Worm (Caenorhabditis elegans) whole organism, L2 larva: Measurements from ENCODE around the gene C30H6.9.

Experiments
- F13H6.1 ChIP-seq: sonication (generic microtip); optimal IDR thresholded peaks from 2 replicates; lab custom pipeline; 2016; ENCODE audit warnings: missing genetic modification characterization, missing compliant biosample characterization
- ceh-16 ChIP-seq: fragments of 150-350 bp; optimal IDR thresholded peaks from 2 replicates; lab custom pipeline; 2014; ENCODE audit warnings: missing biosample characterization, missing genetic modification characterization
- nhr-237 ChIP-seq: fragments of 150-350 bp; optimal IDR thresholded peaks from 2 replicates; lab custom pipeline; 2014; ENCODE audit warnings: missing biosample characterization, missing genetic modification characterization
- skn-1 ChIP-seq: sonication (generic microtip); optimal IDR thresholded peaks from 2 replicates; lab custom pipeline; 2017; ENCODE audit warnings: missing biosample characterization, missing genetic modification characterization
- snpc-4 ChIP-seq: fragments of 150-350 bp; optimal IDR thresholded peaks from 2 replicates; lab custom pipeline; 2014; ENCODE audit warnings: missing biosample characterization, missing genetic modification characterization
- unc-62 ChIP-seq: fragments of 150-350 bp; optimal IDR thresholded peaks from 2 replicates; lab custom pipeline; 2014; ENCODE audit warnings: missing biosample characterization, missing genetic modification reagents, missing genetic modification characterization
- zag-1 ChIP-seq: fragments of 150-350 bp; optimal IDR thresholded peaks from 2 replicates; lab custom pipeline; 2014; ENCODE audit warnings: missing biosample characterization, missing genetic modification characterization

DNA sequence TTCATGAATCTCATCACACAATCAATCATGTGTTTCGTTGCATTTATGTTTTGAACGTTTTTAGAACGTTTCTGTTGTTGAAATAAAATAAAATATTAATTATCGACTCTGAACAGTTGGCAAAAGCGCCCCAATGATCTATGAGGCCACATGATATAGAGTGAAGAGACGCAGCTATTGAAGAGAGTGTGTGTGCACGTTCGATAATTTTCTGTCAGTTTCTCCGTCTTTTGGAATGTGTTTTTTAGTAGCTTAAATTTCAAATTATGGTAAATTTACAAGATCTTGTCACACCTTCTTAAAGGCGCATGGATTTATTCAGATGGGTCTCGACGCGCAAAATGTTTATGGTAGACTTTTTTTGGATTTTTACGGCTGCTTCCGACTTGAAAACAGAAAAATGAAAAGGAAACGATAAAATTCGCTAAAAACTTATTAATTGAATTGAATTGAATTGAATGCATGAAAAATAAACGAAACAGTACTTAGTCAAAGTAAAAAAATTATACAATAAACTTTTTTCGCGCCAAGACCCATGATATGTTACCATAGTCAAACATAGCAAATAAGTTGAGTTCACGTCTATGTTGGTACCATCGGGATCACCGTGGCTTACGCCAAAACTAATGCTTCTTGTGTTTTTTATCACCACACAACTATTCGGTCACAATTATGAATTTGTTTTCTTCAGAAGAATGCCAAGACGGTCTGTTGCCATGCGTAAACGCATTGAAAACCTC lies 46.3 kb downstream of the C30H6.9 start, which contains the start of gene C49C3.15:
- no peak for TF ChIP-seq snpc-4 (tag; lab: Kevin White, UChicago)
- TF ChIP-seq zag-1, result no peak
- TF ChIP-seq ceh-16, result no peak
- TF ChIP-seq F13H6.1 (tag; lab: Kevin White, UChicago), result no peak
- no peak for TF ChIP-seq unc-62
- no peak for TF ChIP-seq nhr-237 (tag; lab: Kevin White, UChicago)
- no peak for TF ChIP-seq skn-1 (tag; lab: Kevin White, UChicago)
